Fruit fly (Drosophila melanogaster): Measurements from ENCODE around the gene RecQ5.
A peak's percentile ranks its signal among the peaks of the same experiment; 100 is the strongest.

The RecQ5 gene

DNA sequence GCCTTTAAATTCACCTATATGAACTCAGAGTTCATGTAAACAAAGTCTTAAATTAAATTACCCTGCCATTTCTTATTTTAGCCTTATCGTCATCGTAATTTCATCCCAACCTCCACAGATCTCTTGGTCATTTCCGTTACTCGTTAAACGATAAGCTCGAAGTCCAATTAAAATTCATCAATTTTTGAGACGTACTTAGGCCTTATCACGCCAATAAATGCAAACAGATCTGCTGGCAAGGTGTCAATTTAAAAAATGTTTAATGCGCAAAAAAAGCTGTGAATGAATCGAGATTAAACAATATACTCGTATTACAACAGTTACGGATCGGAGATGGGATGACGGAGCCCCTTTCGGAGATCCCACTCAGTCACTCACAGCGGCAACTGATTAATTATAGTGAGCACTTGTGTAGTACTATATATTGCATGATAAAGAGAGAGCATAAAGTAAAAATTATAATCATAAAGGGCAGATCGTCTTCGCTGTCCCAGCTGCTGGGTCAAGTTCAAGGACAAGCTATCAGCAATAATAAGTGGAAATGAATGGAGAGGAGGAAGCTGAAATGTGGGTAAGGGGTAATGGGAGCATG, 22.6 kb downstream of the RecQ5 start:
- no peak for TF ChIP-seq dmrt93B (GFP tag; optimal IDR thresholded peaks at IDR 0.05)
- no peak for TF ChIP-seq CrebA (GFP tag; optimal IDR thresholded peaks at IDR 0.05; ENCODE audit: borderline replicate concordance)
- no peak for TF ChIP-seq Vsx2 (GFP tag; optimal IDR thresholded peaks at IDR 0.05; ENCODE audit: partially characterized antibody)
- no peak for TF ChIP-seq usp (GFP tag; optimal IDR thresholded peaks at IDR 0.05)
- TF ChIP-seq foxo (GFP tag; optimal IDR thresholded peaks at IDR 0.05): no peak

DNA sequence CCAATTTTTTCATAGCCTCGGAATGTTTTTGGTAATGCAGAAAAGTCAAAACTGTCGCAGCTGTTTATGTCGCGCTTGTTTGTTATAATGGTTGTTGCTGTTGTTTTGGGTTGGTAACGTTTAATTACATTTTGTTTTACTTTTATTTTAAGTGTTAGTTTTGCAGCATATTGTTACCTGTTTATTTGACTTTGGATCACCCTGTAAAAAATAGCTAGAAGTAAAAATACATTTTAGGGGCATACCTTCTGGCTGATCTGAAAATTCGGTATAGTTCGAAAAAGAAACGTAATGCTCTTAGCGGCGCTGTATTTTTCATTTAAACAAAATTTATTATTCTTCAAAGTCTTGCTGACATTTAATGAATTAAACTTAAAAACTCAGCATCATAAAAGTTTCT, 24.3 kb downstream of the RecQ5 start:
- TF ChIP-seq tai (GFP tag; optimal IDR thresholded peaks at IDR 0.05) (peak; percentile 37), foxo (GFP tag; optimal IDR thresholded peaks at IDR 0.05) (no peak), jim (GFP tag; optimal IDR thresholded peaks at IDR 0.05) (no peak), Vsx2 (GFP tag; optimal IDR thresholded peaks at IDR 0.05; ENCODE audit: partially characterized antibody) (no peak), Myc (optimal IDR thresholded peaks at IDR 0.05) (peak; percentile 70), OdsH (GFP tag; optimal IDR thresholded peaks at IDR 0.05) (no peak), Abd-B (GFP tag; optimal IDR thresholded peaks at IDR 0.05) (no peak), woc (GFP tag; optimal IDR thresholded peaks at IDR 0.05) (no peak)

DNA sequence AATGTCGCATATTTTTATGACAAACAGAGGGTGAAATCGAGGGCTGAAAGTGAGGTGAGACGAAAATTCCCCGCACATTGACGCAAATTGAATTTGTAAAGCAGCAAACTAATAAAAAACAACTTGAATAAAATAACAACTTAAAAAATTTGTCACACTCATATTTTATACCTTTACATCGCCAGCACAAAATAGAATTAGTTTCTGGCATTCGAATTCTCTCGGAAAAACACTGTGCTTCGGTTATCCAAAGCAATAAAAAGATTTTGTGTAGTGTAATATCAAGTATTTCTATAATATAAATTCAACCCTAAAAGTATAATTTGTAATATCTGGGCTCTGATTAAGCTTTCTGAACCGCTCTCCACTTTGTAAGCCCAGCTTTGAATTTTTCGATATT, 26.6 kb downstream of the RecQ5 start:
- TF ChIP-seq Dfd (GFP tag; optimal IDR thresholded peaks at IDR 0.05) (no peak), jim (GFP tag; optimal IDR thresholded peaks at IDR 0.05) (no peak), dmrt93B (GFP tag; optimal IDR thresholded peaks at IDR 0.05) (no peak), Mio (GFP tag; optimal IDR thresholded peaks at IDR 0.05) (no peak), foxo (GFP tag; optimal IDR thresholded peaks at IDR 0.05) (no peak), h (GFP tag; optimal IDR thresholded peaks at IDR 0.05) (no peak), Vsx2 (GFP tag; optimal IDR thresholded peaks at IDR 0.05; ENCODE audit: partially characterized antibody) (no peak), sv (GFP tag; optimal IDR thresholded peaks at IDR 0.05) (no peak)

DNA sequence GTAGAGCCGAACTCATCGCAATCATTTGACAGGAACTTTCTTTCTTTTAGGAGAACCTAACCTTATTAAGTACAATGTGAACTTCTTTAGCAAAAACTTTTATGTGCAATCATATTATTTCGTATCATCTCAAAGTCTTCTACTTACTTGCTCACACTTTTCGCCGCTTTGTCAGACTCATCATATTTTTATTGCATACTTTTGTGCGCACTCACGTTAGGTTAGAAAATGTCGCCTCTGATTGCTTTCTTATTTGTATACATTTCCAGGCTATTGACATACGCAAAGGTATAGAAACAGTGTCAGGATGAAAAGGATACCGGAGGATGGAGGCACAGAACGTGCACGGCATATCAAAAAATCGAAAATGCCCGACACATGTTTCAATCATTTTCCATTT, 28.7 kb downstream of the RecQ5 start:
- TF ChIP-seq OdsH (GFP tag; optimal IDR thresholded peaks at IDR 0.05) (no peak), dmrt93B (GFP tag; optimal IDR thresholded peaks at IDR 0.05) (no peak), pan (optimal IDR thresholded peaks at IDR 0.05) (no peak), ey (GFP tag; optimal IDR thresholded peaks at IDR 0.05) (no peak), dl (GFP tag; optimal IDR thresholded peaks at IDR 0.05; ENCODE audit: insufficient read depth in 1 of 2, partially characterized antibody in 2 of 2) (no peak)

DNA sequence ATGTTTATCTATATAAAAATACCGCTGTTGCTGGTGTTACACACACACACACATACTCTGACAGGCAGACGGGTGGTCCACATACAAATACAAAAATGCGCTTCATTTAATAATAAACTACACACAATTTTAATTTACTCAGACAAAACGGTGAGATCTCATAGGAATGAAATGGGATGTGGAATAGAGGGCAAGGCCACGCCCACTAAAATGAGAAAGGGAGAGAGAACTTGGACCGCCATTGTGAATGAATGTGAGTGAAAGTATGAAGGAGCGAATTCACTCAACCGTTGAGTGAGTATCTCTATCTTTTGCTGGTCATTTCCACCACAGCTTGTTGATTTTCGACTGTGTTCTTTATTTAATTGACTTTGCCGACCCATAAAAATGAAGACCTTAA, 31.3 kb downstream of the RecQ5 start:
- TF ChIP-seq Abd-B (GFP tag; optimal IDR thresholded peaks at IDR 0.05) (no peak), usp (GFP tag; optimal IDR thresholded peaks at IDR 0.05) (no peak), CG9705 (GFP tag; optimal IDR thresholded peaks at IDR 0.05) (no peak), Sp1 (GFP tag; optimal IDR thresholded peaks at IDR 0.05) (no peak), Hr83 (GFP tag; optimal IDR thresholded peaks at IDR 0.05; ENCODE audit: poor library complexity, severe bottlenecking) (no peak), dmrt93B (GFP tag; optimal IDR thresholded peaks at IDR 0.05) (no peak), Hr78 (GFP tag; optimal IDR thresholded peaks at IDR 0.05) (no peak), foxo (GFP tag; optimal IDR thresholded peaks at IDR 0.05) (no peak), dl (GFP tag; optimal IDR thresholded peaks at IDR 0.05; ENCODE audit: insufficient read depth in 1 of 2, partially characterized antibody in 2 of 2) (no peak), sage (GFP tag; optimal IDR thresholded peaks at IDR 0.05) (no peak), lola (GFP tag; optimal IDR thresholded peaks at IDR 0.05) (no peak), woc (GFP tag; optimal IDR thresholded peaks at IDR 0.05) (no peak), jim (GFP tag; optimal IDR thresholded peaks at IDR 0.05) (no peak), OdsH (GFP tag; optimal IDR thresholded peaks at IDR 0.05) (no peak), tai (GFP tag; optimal IDR thresholded peaks at IDR 0.05) (no peak), CrebA (GFP tag; optimal IDR thresholded peaks at IDR 0.05; ENCODE audit: borderline replicate concordance) (no peak), br (GFP tag; optimal IDR thresholded peaks at IDR 0.05) (no peak), HLH106 (tag; optimal IDR thresholded peaks at IDR 0.05) (no peak)

DNA sequence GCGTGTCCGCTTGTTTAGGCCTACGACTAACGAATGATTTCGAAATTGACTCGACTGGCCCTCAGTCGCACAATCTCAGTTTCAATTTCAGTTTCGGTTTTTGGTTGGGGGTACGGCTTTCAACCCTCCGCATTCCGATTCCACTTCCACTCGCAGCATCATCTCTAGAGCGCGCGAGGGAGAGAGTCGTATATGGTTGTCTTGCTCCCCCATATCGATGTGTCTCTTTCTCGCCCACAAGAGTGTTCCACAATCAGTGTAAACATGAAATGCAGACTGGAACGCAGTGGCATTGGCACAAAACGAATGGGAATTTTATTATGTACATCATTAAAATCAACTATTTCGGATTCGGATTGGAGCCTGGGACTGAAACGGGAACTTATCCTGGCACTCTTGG, 32.4 kb downstream of the RecQ5 start, which contains the start of gene HGTX:
Gene HGTX (minus strand): TSS at position 38 of the 400 bp plus-strand sequence.
- peak; percentile 41 for TF ChIP-seq Dif (GFP tag; optimal IDR thresholded peaks at IDR 0.05; ENCODE audit: partially characterized antibody)
- TF ChIP-seq woc (GFP tag; optimal IDR thresholded peaks at IDR 0.05): no peak
- TF ChIP-seq Jra (GFP tag; optimal IDR thresholded peaks at IDR 0.05): no peak
- no peak for TF ChIP-seq GATAd (GFP tag; optimal IDR thresholded peaks at IDR 0.05)
- TF ChIP-seq dl (GFP tag; optimal IDR thresholded peaks at IDR 0.05; ENCODE audit: insufficient read depth in 1 of 2, partially characterized antibody in 2 of 2): no peak

All from whole organism, wandering third instar larva.